Fruit fly (Drosophila melanogaster): ENCODE results near the gene CG44532.

DNA sequence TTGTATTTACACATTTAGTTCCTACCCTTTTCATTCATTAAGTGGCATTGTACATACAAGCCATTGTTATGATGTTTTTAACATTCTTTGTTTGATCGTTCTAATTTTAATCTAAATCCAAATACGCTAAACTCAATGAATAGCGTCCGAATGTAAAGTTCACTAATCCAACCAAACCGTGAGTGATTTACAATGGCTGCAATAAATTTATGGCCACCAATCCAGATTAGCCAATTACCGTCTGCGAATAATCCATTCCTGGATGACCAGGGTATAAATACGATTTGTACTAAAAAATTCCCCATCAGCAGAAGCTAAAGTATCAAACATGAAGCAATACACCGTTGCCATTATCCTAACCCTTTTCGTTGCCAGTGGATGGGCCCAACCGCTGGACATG lies 29.5 kb downstream of the CG44532 start, which contains the start of gene CG12057:
- no peak for TF ChIP-seq Snoo (tag; optimal IDR thresholded peaks at IDR 0.05)
- no peak for TF ChIP-seq CG4496 (GFP tag; IDR thresholded peaks at IDR 0.05)
- no peak for TF ChIP-seq D1 (tag; optimal IDR thresholded peaks at IDR 0.05)
- no peak for TF ChIP-seq CG15710 (tag; optimal IDR thresholded peaks at IDR 0.05)
- TF ChIP-seq CG17806 (tag; optimal IDR thresholded peaks at IDR 0.05): no peak
- no peak for TF ChIP-seq EcR (GFP tag; optimal IDR thresholded peaks at IDR 0.05)
- no peak for TF ChIP-seq CG8159 (tag; optimal IDR thresholded peaks at IDR 0.05)
- no peak for TF ChIP-seq CG13204 (GFP tag; optimal IDR thresholded peaks at IDR 0.05)
- TF ChIP-seq fd96Ca (GFP tag; IDR thresholded peaks at IDR 0.05): no peak
- no peak for TF ChIP-seq CG9948 (tag; optimal IDR thresholded peaks at IDR 0.05)
- TF ChIP-seq Pif1A (GFP tag; optimal IDR thresholded peaks at IDR 0.05): no peak
- TF ChIP-seq CG8301 (tag; optimal IDR thresholded peaks at IDR 0.05): no peak
- no peak for TF ChIP-seq gl (tag; optimal IDR thresholded peaks at IDR 0.05)
- no peak for TF ChIP-seq CG12605 (GFP tag; IDR thresholded peaks at IDR 0.05)

All from whole organism, pupa.